Fruit fly (Drosophila melanogaster) whole organism, embryonic: ENCODE results near the gene Rchy1.

Experiments
- Abd-B ChIP-seq: fragments of 200-800 bp; sonication (Bioruptor generic); optimal IDR thresholded peaks from 2 replicates; lab custom pipeline; 2018; ENCODE audit warnings: missing biosample characterization, mild to moderate bottlenecking, missing genetic modification characterization, moderate library complexity
- CG1024 ChIP-seq: fragments of 200-800 bp; sonication (Bioruptor generic); IDR thresholded peaks from 2 replicates; pipeline ENCODE4 v1.3.6; 2022; ENCODE audit warnings: missing biosample characterization, missing genetic modification characterization
- CG11696 ChIP-seq: fragments of 200-800 bp; sonication (Bioruptor generic); IDR thresholded peaks from 2 replicates; pipeline ENCODE4 v1.3.6; 2022; ENCODE audit warnings: missing biosample characterization, missing genetic modification characterization
- CG12299 ChIP-seq: fragments of 200-800 bp; sonication (Bioruptor generic); optimal IDR thresholded peaks from 2 replicates; lab custom pipeline; 2018; ENCODE audit warnings: missing biosample characterization, mild to moderate bottlenecking, missing genetic modification characterization
- CG12391 ChIP-seq: fragments of 200-800 bp; sonication (Bioruptor generic); optimal IDR thresholded peaks from 3 replicates; lab custom pipeline; 2018; ENCODE audit warnings: missing biosample characterization, mild to moderate bottlenecking, missing genetic modification characterization, moderate library complexity
- CG13624 ChIP-seq: fragments of 200-800 bp; sonication (Bioruptor generic); optimal IDR thresholded peaks from 2 replicates; lab custom pipeline; 2016; ENCODE audit warnings: missing biosample characterization, missing genetic modification characterization
- CG14860 ChIP-seq: fragments of 200-800 bp; sonication (Bioruptor generic); IDR thresholded peaks from 3 replicates; pipeline ENCODE4 v1.3.6; 2022; ENCODE audit warnings: missing biosample characterization, missing genetic modification characterization; ENCODE audit not compliant: partially characterized antibody
- CG15073 ChIP-seq: fragments of 200-800 bp; sonication (Bioruptor generic); optimal IDR thresholded peaks from 2 replicates; lab custom pipeline; 2016; ENCODE audit warnings: missing biosample characterization, missing genetic modification characterization
- CG18476 ChIP-seq: fragments of 200-800 bp; sonication (Bioruptor generic); optimal IDR thresholded peaks from 2 replicates; lab custom pipeline; 2016; ENCODE audit warnings: missing biosample characterization, mild to moderate bottlenecking, missing genetic modification characterization
- CG32532 ChIP-seq: fragments of 200-800 bp; sonication (Bioruptor generic); IDR thresholded peaks from 2 replicates; pipeline ENCODE4 v1.3.6; 2022; ENCODE audit warnings: missing biosample characterization, missing genetic modification characterization
- CG4404 ChIP-seq: fragments of 200-800 bp; sonication (Bioruptor generic); IDR thresholded peaks from 2 replicates; pipeline ENCODE4 v1.3.6; 2022; ENCODE audit warnings: missing biosample characterization, missing genetic modification characterization
- CG4730 ChIP-seq: fragments of 200-800 bp; sonication (Bioruptor generic); IDR thresholded peaks from 2 replicates; pipeline ENCODE4 v1.3.6; 2022; ENCODE audit warnings: missing biosample characterization, missing genetic modification characterization
- CG6175 ChIP-seq: fragments of 200-800 bp; sonication (Bioruptor generic); IDR thresholded peaks from 3 replicates; pipeline ENCODE4 v1.3.6; 2022; ENCODE audit warnings: missing biosample characterization, missing genetic modification characterization
- CG6765 ChIP-seq: fragments of 200-800 bp; sonication (Bioruptor generic); optimal IDR thresholded peaks from 3 replicates; lab custom pipeline; 2017; ENCODE audit warnings: missing biosample characterization, mild to moderate bottlenecking, missing genetic modification characterization
- CG6791 ChIP-seq: fragments of 200-800 bp; sonication (Bioruptor generic); IDR thresholded peaks from 3 replicates; pipeline ENCODE4 v1.3.6; 2022; ENCODE audit warnings: missing biosample characterization, missing genetic modification characterization; ENCODE audit not compliant: partially characterized antibody
- CG7928 ChIP-seq: fragments of 200-800 bp; sonication (Bioruptor generic); optimal IDR thresholded peaks from 2 replicates; lab custom pipeline; 2017; ENCODE audit warnings: missing biosample characterization, mild to moderate bottlenecking, missing genetic modification characterization
- CG8089 ChIP-seq: fragments of 200-800 bp; sonication (Bioruptor generic); optimal IDR thresholded peaks from 3 replicates; lab custom pipeline; 2016; ENCODE audit warnings: missing biosample characterization, missing genetic modification characterization
- CG8359 ChIP-seq: fragments of 200-800 bp; sonication (Bioruptor generic); optimal IDR thresholded peaks from 2 replicates; lab custom pipeline; 2017; ENCODE audit warnings: missing biosample characterization, mild to moderate bottlenecking, missing genetic modification characterization, borderline replicate concordance
- Dbx ChIP-seq: fragments of 200-800 bp; sonication (Bioruptor generic); IDR thresholded peaks from 3 replicates; pipeline ENCODE4 v1.3.6; 2022; ENCODE audit warnings: missing biosample characterization, missing genetic modification characterization
- Dref ChIP-seq: fragments of 200-800 bp; sonication (Bioruptor generic); IDR thresholded peaks from 2 replicates; pipeline ENCODE4 v1.3.6; 2022; ENCODE audit warnings: missing biosample characterization, missing genetic modification characterization
- HLH3B ChIP-seq: fragments of 200-800 bp; sonication (Bioruptor generic); IDR thresholded peaks from 2 replicates; pipeline ENCODE4 v1.3.6; 2022; ENCODE audit warnings: missing biosample characterization, missing genetic modification characterization
- Hr3 ChIP-seq: fragments of 200-800 bp; sonication (Bioruptor generic); optimal IDR thresholded peaks from 3 replicates; lab custom pipeline; 2016; ENCODE audit warnings: missing biosample characterization, missing genetic modification characterization
- Med ChIP-seq: fragments of 200-800 bp; sonication (Bioruptor generic); peaks from one replicate; lab custom pipeline; 2016; ENCODE audit warnings: missing biosample characterization, missing genetic modification characterization, mild to moderate bottlenecking, inconsistent platforms, moderate library complexity
- Sry-δ ChIP-seq: fragments of 200-800 bp; sonication (Bioruptor generic); optimal IDR thresholded peaks from 2 replicates; lab custom pipeline; 2016; ENCODE audit warnings: missing biosample characterization, missing genetic modification characterization
- Trl ChIP-seq, 3 experiments: fragments of >200 bp in 2 of 3; fragments of 200-800 bp in 1 of 3; sonication (Bioruptor generic) in 1 of 3; optimal IDR thresholded peaks; 2 replicates in 1 of 3; 3 replicates in 2 of 3; lab custom pipeline; 2016 to 2017; ENCODE audit warnings: missing biosample characterization in 1 of 3, missing genetic modification characterization in 1 of 3
- bsh ChIP-seq, 2 experiments: fragments of 200-800 bp; sonication (Bioruptor generic); optimal IDR thresholded peaks; 2 replicates each; lab custom pipeline; 2017 to 2018; ENCODE audit warnings: mild to moderate bottlenecking in 2 of 2, missing biosample characterization in 2 of 2, missing genetic modification characterization in 2 of 2, moderate library complexity in 1 of 2
- esg ChIP-seq: fragments of 200-800 bp; sonication (Bioruptor generic); conservative IDR thresholded peaks from 2 replicates; pipeline ENCODE4 v1.3.6; 2022; ENCODE audit warnings: missing biosample characterization, missing genetic modification characterization
- ewg ChIP-seq: fragments of 200-800 bp; sonication (Bioruptor generic); optimal IDR thresholded peaks from 3 replicates; lab custom pipeline; 2017; ENCODE audit warnings: mild to moderate bottlenecking, missing biosample characterization, missing genetic modification reagents, missing genetic modification characterization
- exex ChIP-seq: fragments of 200-800 bp; sonication (Bioruptor generic); optimal IDR thresholded peaks from 4 replicates; lab custom pipeline; 2018; ENCODE audit warnings: missing biosample characterization, mild to moderate bottlenecking, missing genetic modification characterization, moderate library complexity
- hkb ChIP-seq, 2 experiments: fragments of 200-800 bp in 1 of 2; fragments of >200 bp in 1 of 2; sonication (Bioruptor generic) in 1 of 2; IDR thresholded peaks in 1 of 2; optimal IDR thresholded peaks in 1 of 2; 2 replicates each; pipeline versions ENCODE4 v1.3.6 to Lab custom; 2017 to 2022; ENCODE audit warnings: missing biosample characterization in 1 of 2, missing genetic modification characterization in 1 of 2
- lmd ChIP-seq: fragments of 200-800 bp; sonication (Bioruptor generic); IDR thresholded peaks from 2 replicates; pipeline ENCODE4 v1.3.6; 2022; ENCODE audit warnings: missing biosample characterization, missing genetic modification characterization
- onecut ChIP-seq: fragments of 200-800 bp; sonication (Bioruptor generic); IDR thresholded peaks from 2 replicates; pipeline ENCODE4 v1.3.6; 2022; ENCODE audit warnings: missing biosample characterization, missing genetic modification characterization
- otp ChIP-seq: fragments of 200-800 bp; sonication (Bioruptor generic); IDR thresholded peaks from 3 replicates; pipeline ENCODE4, ENCODE4 v1.3.6; 2022; ENCODE audit warnings: missing biosample characterization, missing genetic modification characterization
- prd ChIP-seq, 3 experiments: fragments of >200 bp in 2 of 3; fragments of 200-800 bp in 1 of 3; sonication (Bioruptor generic) in 1 of 3; optimal IDR thresholded peaks in 2 of 3; IDR thresholded peaks in 1 of 3; 2 replicates in 2 of 3; 3 replicates in 1 of 3; pipeline versions ENCODE4 v1.3.6 to Lab custom; 2017 to 2022; ENCODE audit warnings: missing biosample characterization in 1 of 3, missing genetic modification characterization in 1 of 3
- schlank ChIP-seq: fragments of 200-800 bp; sonication (Bioruptor generic); optimal IDR thresholded peaks from 2 replicates; lab custom pipeline; 2018; ENCODE audit warnings: missing biosample characterization, mild to moderate bottlenecking, missing genetic modification characterization
- scrt ChIP-seq: fragments of 200-800 bp; sonication (Bioruptor generic); optimal IDR thresholded peaks from 2 replicates; lab custom pipeline; 2018; ENCODE audit warnings: missing biosample characterization, mild to moderate bottlenecking, missing genetic modification characterization, moderate library complexity
- sens ChIP-seq: fragments of 200-800 bp; sonication (Bioruptor generic); peaks from one replicate; lab custom pipeline; 2016; ENCODE audit warnings: missing biosample characterization, missing genetic modification characterization
- sisA ChIP-seq: fragments of 200-800 bp; sonication (Bioruptor generic); IDR thresholded peaks from 2 replicates; pipeline ENCODE4 v1.3.6; 2022; ENCODE audit warnings: missing biosample characterization, missing genetic modification characterization
- tgo ChIP-seq: fragments of 200-800 bp; sonication (Bioruptor generic); IDR thresholded peaks from 3 replicates; pipeline ENCODE4 v1.3.6; 2022; ENCODE audit warnings: missing biosample characterization, missing genetic modification characterization
- trh ChIP-seq: fragments of 200-800 bp; sonication (Bioruptor generic); optimal IDR thresholded peaks from 2 replicates; lab custom pipeline; 2016; ENCODE audit warnings: missing biosample characterization, missing genetic modification characterization
- wek ChIP-seq: fragments of 200-800 bp; sonication (Bioruptor generic); optimal IDR thresholded peaks from 3 replicates; lab custom pipeline; 2018; ENCODE audit warnings: missing biosample characterization, mild to moderate bottlenecking, missing genetic modification characterization, moderate library complexity
- zen ChIP-seq: fragments of 200-800 bp; sonication (Bioruptor generic); optimal IDR thresholded peaks from 3 replicates; lab custom pipeline; 2018; ENCODE audit warnings: missing biosample characterization, mild to moderate bottlenecking, missing genetic modification characterization, moderate library complexity

Gene Rchy1

dm6 chr2L:6476753-6477152, 11.3 kb upstream of the Rchy1 start, which contains the start of gene CG9536 (continued):
- no peak for TF ChIP-seq bsh (GFP tag; optimal IDR thresholded peaks at IDR 0.05; lab: Kevin White, UChicago)
- no peak for TF ChIP-seq trh
- TF ChIP-seq hkb (optimal IDR thresholded peaks at IDR 0.05; lab: Kevin White, UChicago) = no peak
- TF ChIP-seq hkb (GFP tag; IDR thresholded peaks at IDR 0.05; lab: Robert Waterston, UW) = no peak

DNA sequence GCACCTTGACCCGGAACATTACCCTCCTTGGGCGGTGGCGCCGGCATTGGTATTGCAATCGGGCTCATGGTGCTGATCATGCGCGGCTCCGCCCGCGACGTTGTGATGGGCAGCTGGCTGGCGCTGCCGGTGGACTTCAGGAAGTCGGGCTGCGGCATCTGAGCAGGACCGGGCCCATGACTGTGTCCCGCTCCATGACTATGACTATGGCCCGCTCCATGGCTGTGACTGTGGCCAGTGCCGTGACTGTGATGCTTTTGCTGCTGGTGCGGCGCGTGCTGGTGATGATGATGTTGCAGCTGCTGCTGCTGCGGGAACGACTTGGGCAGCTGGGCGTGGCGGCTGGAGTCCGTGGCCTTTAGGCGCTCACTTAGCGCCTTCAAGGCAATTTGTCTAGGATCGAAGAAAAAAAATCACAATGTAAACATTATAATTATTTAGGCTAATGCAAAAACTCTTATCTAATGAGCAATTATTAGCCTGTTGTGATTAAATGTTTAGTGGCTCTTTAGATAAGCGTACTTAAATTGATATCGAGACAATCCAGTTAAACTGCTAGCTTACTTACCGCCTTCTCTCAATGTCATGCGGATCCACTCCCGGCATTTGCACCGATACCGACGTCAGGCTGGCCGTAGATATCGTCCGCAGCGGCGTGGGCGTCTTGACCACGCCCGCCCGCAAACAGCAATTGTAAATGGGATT, 9.6 kb upstream of the Rchy1 start:
- TF ChIP-seq CG6791 = no peak
- TF ChIP-seq CG14860 (GFP tag; lab: Robert Waterston, UW) = no peak
- TF ChIP-seq CG4404 (GFP tag; lab: Robert Waterston, UW) = no peak
- TF ChIP-seq Hr3 (GFP tag; lab: Kevin White, UChicago) = no peak
- no peak for TF ChIP-seq esg
- 0 out of 3 replicates have a peak, but pooled peaks have one; percentile 53 for TF ChIP-seq Dbx (GFP tag; lab: Robert Waterston, UW)
- TF ChIP-seq Dref (GFP tag; lab: Robert Waterston, UW) = peak; percentile 25; the same call in 1 of the 2 replicates
- TF ChIP-seq CG6175 (GFP tag; lab: Robert Waterston, UW) = no peak
- no peak for TF ChIP-seq CG6765
- peak; percentile 74 for TF ChIP-seq exex (tag; lab: Kevin White, UChicago)
- TF ChIP-seq zen (tag; lab: Kevin White, UChicago) = no peak
- peak; percentile 66 for TF ChIP-seq CG15073 (GFP tag; lab: Kevin White, UChicago)
- TF ChIP-seq CG1024 (GFP tag; lab: Robert Waterston, UW) = no peak
- TF ChIP-seq schlank (tag; lab: Kevin White, UChicago) = no peak
- TF ChIP-seq CG32532 (GFP tag; lab: Robert Waterston, UW) = no peak
- peak; percentile 21 for TF ChIP-seq Med (GFP tag; lab: Kevin White, UChicago)
- no peak for TF ChIP-seq CG8359 (GFP tag; lab: Kevin White, UChicago)

DNA sequence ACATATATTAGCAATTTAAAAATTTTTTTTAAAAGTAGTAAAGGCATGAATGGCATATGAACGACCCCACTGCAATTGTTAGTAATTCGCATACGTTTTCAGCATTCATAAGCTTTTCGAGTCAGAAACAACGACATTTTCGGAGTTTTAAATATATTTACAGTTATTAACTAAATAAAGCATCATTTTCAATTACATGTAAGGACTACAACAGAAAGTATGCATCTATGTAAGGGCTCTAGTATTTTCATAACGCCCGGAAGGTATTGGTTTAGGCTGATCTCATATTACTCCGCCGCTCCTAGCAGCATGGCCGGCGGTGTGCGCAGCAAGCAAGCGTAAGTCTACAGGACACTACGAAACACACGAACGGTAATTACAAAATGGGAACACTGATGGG, 8.8 kb upstream of the Rchy1 start:
- peak; percentile 83 for TF ChIP-seq sens (GFP tag; lab: Kevin White, UChicago)
- TF ChIP-seq onecut (GFP tag; lab: Robert Waterston, UW) = no peak
- no peak for TF ChIP-seq Abd-B (GFP tag; lab: Kevin White, UChicago)
- no peak for TF ChIP-seq sisA (GFP tag; lab: Robert Waterston, UW)
- TF ChIP-seq Med (GFP tag; lab: Kevin White, UChicago) = peak; percentile 35
- TF ChIP-seq prd (optimal IDR thresholded peaks at IDR 0.05; lab: Kevin White, UChicago) = no peak
- TF ChIP-seq prd (GFP tag; IDR thresholded peaks at IDR 0.05; lab: Robert Waterston, UW) = 0 out of 3 replicates have a peak, but pooled peaks have one; percentile 8
- TF ChIP-seq wek = no peak
- TF ChIP-seq tgo (GFP tag; lab: Robert Waterston, UW) = no peak
- TF ChIP-seq CG12391 (tag; lab: Kevin White, UChicago) = no peak
- peak; percentile 87 for TF ChIP-seq CG11696
- TF ChIP-seq, all 482 proteins: peak for 4

dm6 chr2L:6473076-6474037, 7.9 kb upstream of the Rchy1 start, which contains the start of gene mmy:
Gene mmy (minus strand): TSS chr2L:6473904.
- TF ChIP-seq CG7928 (GFP tag; lab: Kevin White, UChicago) = peak; percentile 23
- TF ChIP-seq lmd = peak; percentile 49
- peak; percentile 21 for TF ChIP-seq ewg (GFP tag; lab: Kevin White, UChicago)
- peak; percentile 68 for TF ChIP-seq CG13624 (GFP tag; lab: Kevin White, UChicago)
- TF ChIP-seq scrt (GFP tag; lab: Kevin White, UChicago) = peak; percentile 8
- TF ChIP-seq Sry-δ (GFP tag; lab: Kevin White, UChicago) = peak; percentile 35
- TF ChIP-seq CG12299 (tag; lab: Kevin White, UChicago) = peak; percentile 43
- TF ChIP-seq HLH3B (GFP tag; lab: Robert Waterston, UW) = peak; percentile 34; the same call in 1 of the 2 replicates
- peak; percentile 38 for TF ChIP-seq CG18476 (GFP tag; lab: Kevin White, UChicago)
- no peak for TF ChIP-seq Trl (optimal IDR thresholded peaks at IDR 0.05; lab: Kevin White, UChicago)
- peak; percentile 13 for TF ChIP-seq Trl (GFP tag; optimal IDR thresholded peaks at IDR 0.05; lab: Kevin White, UChicago)
- peak; percentile 9; the same call in 1 of the 3 replicates for TF ChIP-seq otp (GFP tag; lab: Robert Waterston, UW)
- 0 out of 2 replicates have a peak, but pooled peaks have one; percentile 34 for TF ChIP-seq CG4730 (GFP tag; lab: Robert Waterston, UW)
- peak; percentile 4 for TF ChIP-seq CG8089
